Fruit fly (Drosophila melanogaster) whole organism, embryonic: Measurements from ENCODE around the gene CG3348.
A peak's percentile ranks its signal among the peaks of the same experiment; 100 is the strongest.

Experiments used
- Bdp1 ChIP-seq: fragments of 200-800 bp; sonication (Bioruptor generic); optimal IDR thresholded peaks from 3 replicates; lab custom pipeline; 2016; ENCODE audit warnings: missing biosample characterization, missing genetic modification characterization
- CG11504 ChIP-seq: fragments of 200-800 bp; sonication (Bioruptor generic); optimal IDR thresholded peaks from 3 replicates; lab custom pipeline; 2019; ENCODE audit warnings: missing biosample characterization, mild to moderate bottlenecking, missing genetic modification characterization, moderate library complexity
- CG13775 ChIP-seq: fragments of 200-800 bp; sonication (Bioruptor generic); optimal IDR thresholded peaks from 3 replicates; lab custom pipeline; 2017; ENCODE audit warnings: missing biosample characterization, mild to moderate bottlenecking, missing genetic modification characterization
- CG2199 ChIP-seq: fragments of 200-800 bp; sonication (Bioruptor generic); IDR thresholded peaks from 3 replicates; pipeline ENCODE4 v1.3.6; 2022; ENCODE audit warnings: missing biosample characterization, missing genetic modification characterization
- CG31388 ChIP-seq: fragments of 200-800 bp; sonication (Bioruptor generic); optimal IDR thresholded peaks from 2 replicates; lab custom pipeline; 2016; ENCODE audit warnings: missing biosample characterization, missing genetic modification characterization
- CG3163 ChIP-seq: fragments of 200-800 bp; sonication (Bioruptor generic); optimal IDR thresholded peaks from 3 replicates; lab custom pipeline; 2016; ENCODE audit warnings: missing biosample characterization, missing genetic modification characterization
- CG32767 ChIP-seq: fragments of 200-800 bp; sonication (Bioruptor generic); IDR thresholded peaks from 2 replicates; pipeline ENCODE4 v1.3.6; 2022; ENCODE audit warnings: missing biosample characterization, missing genetic modification characterization
- CG5953 ChIP-seq: fragments of 200-800 bp; sonication (Bioruptor generic); IDR thresholded peaks from 2 replicates; pipeline ENCODE4 v1.3.6; 2022; ENCODE audit warnings: missing biosample characterization, missing genetic modification characterization
- CG6791 ChIP-seq: fragments of 200-800 bp; sonication (Bioruptor generic); IDR thresholded peaks from 3 replicates; pipeline ENCODE4 v1.3.6; 2022; ENCODE audit warnings: missing biosample characterization, missing genetic modification characterization; ENCODE audit not compliant: partially characterized antibody
- CG7271 ChIP-seq: fragments of 200-800 bp; sonication (Bioruptor generic); optimal IDR thresholded peaks from 2 replicates; lab custom pipeline; 2018; ENCODE audit warnings: missing biosample characterization, mild to moderate bottlenecking, missing genetic modification characterization, moderate library complexity
- CG7745 ChIP-seq: fragments of 200-800 bp; sonication (Bioruptor generic); optimal IDR thresholded peaks from 2 replicates; lab custom pipeline; 2018; ENCODE audit warnings: missing biosample characterization, mild to moderate bottlenecking, missing genetic modification characterization, moderate library complexity
- CG7839 ChIP-seq: fragments of 200-800 bp; sonication (Bioruptor generic); optimal IDR thresholded peaks from 3 replicates; lab custom pipeline; 2018; ENCODE audit warnings: missing biosample characterization, mild to moderate bottlenecking, missing genetic modification characterization, moderate library complexity
- CG8359 ChIP-seq: fragments of 200-800 bp; sonication (Bioruptor generic); optimal IDR thresholded peaks from 2 replicates; lab custom pipeline; 2017; ENCODE audit warnings: missing biosample characterization, mild to moderate bottlenecking, missing genetic modification characterization, borderline replicate concordance
- CG8478 ChIP-seq: fragments of >200 bp; optimal IDR thresholded peaks from 2 replicates; lab custom pipeline; 2018
- CG9437 ChIP-seq: fragments of 200-800 bp; sonication (Bioruptor generic); optimal IDR thresholded peaks from 2 replicates; lab custom pipeline; 2018; ENCODE audit warnings: missing biosample characterization, mild to moderate bottlenecking, missing genetic modification characterization
- Dfd ChIP-seq, 2 experiments: fragments of >200 bp; optimal IDR thresholded peaks; 2 replicates each; lab custom pipeline; 2017; ENCODE audit warnings: missing biosample characterization in 2 of 2, missing genetic modification characterization in 2 of 2
- ERR ChIP-seq: fragments of 200-800 bp; sonication (Bioruptor generic); optimal IDR thresholded peaks from 2 replicates; lab custom pipeline; 2016; ENCODE audit warnings: missing biosample characterization, missing genetic modification characterization
- Ets65A ChIP-seq: fragments of 200-800 bp; sonication (Bioruptor generic); peaks from one replicate; lab custom pipeline; 2016; ENCODE audit warnings: missing biosample characterization, missing genetic modification characterization
- Hmr ChIP-seq: fragments of 200-800 bp; sonication (Bioruptor generic); optimal IDR thresholded peaks from 3 replicates; lab custom pipeline; 2017; ENCODE audit warnings: mild to moderate bottlenecking, missing biosample characterization, missing genetic modification reagents, missing genetic modification characterization
- Hr39 ChIP-seq: fragments of >200 bp; optimal IDR thresholded peaks from 2 replicates; lab custom pipeline; 2017
- Hsf ChIP-seq: fragments of 200-800 bp; sonication (Bioruptor generic); optimal IDR thresholded peaks from 3 replicates; lab custom pipeline; 2016; ENCODE audit warnings: missing biosample characterization, missing genetic modification characterization
- Kr ChIP-seq: fragments of 200-800 bp; sonication (Bioruptor generic); optimal IDR thresholded peaks from 2 replicates; lab custom pipeline; 2017; ENCODE audit warnings: missing biosample characterization, mild to moderate bottlenecking, missing genetic modification characterization
- MBD-R2 ChIP-seq: fragments of 200-800 bp; sonication (Bioruptor generic); IDR thresholded peaks from 2 replicates; pipeline ENCODE4 v1.3.6; 2022; ENCODE audit warnings: missing biosample characterization, missing genetic modification characterization
- Meics ChIP-seq: fragments of 200-800 bp; sonication (Bioruptor generic); optimal IDR thresholded peaks from 2 replicates; lab custom pipeline; 2017; ENCODE audit warnings: missing biosample characterization, mild to moderate bottlenecking, missing genetic modification characterization
- Myb ChIP-seq: fragments of 200-800 bp; sonication (Bioruptor generic); optimal IDR thresholded peaks from 2 replicates; lab custom pipeline; 2016; ENCODE audit warnings: missing biosample characterization, missing genetic modification characterization
- NfI ChIP-seq: fragments of 200-800 bp; sonication (Bioruptor generic); optimal IDR thresholded peaks from 3 replicates; lab custom pipeline; 2018; ENCODE audit warnings: missing biosample characterization, mild to moderate bottlenecking, missing genetic modification characterization, moderate library complexity
- Rfx ChIP-seq: fragments of 200-800 bp; sonication (Bioruptor generic); IDR thresholded peaks from 2 replicates; pipeline ENCODE4 v1.3.6; 2022; ENCODE audit warnings: missing biosample characterization, missing genetic modification characterization
- Stat92E ChIP-seq, 3 experiments: fragments of >200 bp in 2 of 3; fragments of 200-800 bp in 1 of 3; sonication (Bioruptor generic) in 1 of 3; optimal IDR thresholded peaks; 2 replicates each; lab custom pipeline; 2017 to 2019; ENCODE audit warnings: missing biosample characterization in 3 of 3, missing genetic modification characterization in 3 of 3, mild to moderate bottlenecking in 1 of 3, moderate library complexity in 1 of 3
- abd-A ChIP-seq: fragments of 200-800 bp; sonication (Bioruptor generic); optimal IDR thresholded peaks from 3 replicates; lab custom pipeline; 2019; ENCODE audit warnings: missing biosample characterization, mild to moderate bottlenecking, missing genetic modification characterization, moderate library complexity
- btn ChIP-seq: fragments of 200-800 bp; sonication (Bioruptor generic); optimal IDR thresholded peaks from 2 replicates; lab custom pipeline; 2016; ENCODE audit warnings: missing biosample characterization, missing genetic modification characterization
- chif ChIP-seq, 2 experiments: fragments of 200-800 bp; sonication (Bioruptor generic); optimal IDR thresholded peaks; 3 replicates each; lab custom pipeline; 2016; ENCODE audit warnings: missing biosample characterization in 2 of 2, missing genetic modification characterization in 2 of 2
- cwo ChIP-seq: fragments of 200-800 bp; sonication (Bioruptor generic); optimal IDR thresholded peaks from 3 replicates; lab custom pipeline; 2017; ENCODE audit warnings: missing biosample characterization, missing genetic modification characterization, mild to moderate bottlenecking, moderate library complexity, missing genetic modification reagents
- dimm ChIP-seq: fragments of 200-800 bp; sonication (Bioruptor generic); IDR thresholded peaks from 2 replicates; pipeline ENCODE4 v1.3.6; 2022; ENCODE audit warnings: missing biosample characterization, missing genetic modification characterization
- fd3F ChIP-seq: fragments of 200-800 bp; sonication (Bioruptor generic); optimal IDR thresholded peaks from 2 replicates; lab custom pipeline; 2018; ENCODE audit warnings: missing biosample characterization, mild to moderate bottlenecking, missing genetic modification characterization, moderate library complexity
- ftz-f1 ChIP-seq: fragments of 200-800 bp; sonication (Bioruptor generic); optimal IDR thresholded peaks from 2 replicates; lab custom pipeline; 2016; ENCODE audit warnings: missing biosample characterization, missing genetic modification characterization
- gsb ChIP-seq: fragments of 200-800 bp; sonication (Bioruptor generic); IDR thresholded peaks from 2 replicates; pipeline ENCODE4 v1.3.6; 2022; ENCODE audit warnings: missing biosample characterization, missing genetic modification characterization
- hbn ChIP-seq: fragments of 200-800 bp; sonication (Bioruptor generic); IDR thresholded peaks from 2 replicates; pipeline ENCODE4 v1.3.6; 2022; ENCODE audit warnings: missing biosample characterization, missing genetic modification characterization; ENCODE audit not compliant: partially characterized antibody
- mirr ChIP-seq: fragments of 200-800 bp; sonication (Bioruptor generic); optimal IDR thresholded peaks from 3 replicates; lab custom pipeline; 2018; ENCODE audit warnings: missing biosample characterization, mild to moderate bottlenecking, missing genetic modification characterization
- mld ChIP-seq: fragments of 200-800 bp; sonication (Bioruptor generic); IDR thresholded peaks from 3 replicates; pipeline ENCODE4 v1.3.6; 2022; ENCODE audit warnings: missing biosample characterization, missing genetic modification characterization; ENCODE audit not compliant: partially characterized antibody
- onecut ChIP-seq: fragments of 200-800 bp; sonication (Bioruptor generic); IDR thresholded peaks from 2 replicates; pipeline ENCODE4 v1.3.6; 2022; ENCODE audit warnings: missing biosample characterization, missing genetic modification characterization
- pan ChIP-seq, 4 experiments: fragments of >200 bp in 3 of 4; fragments of 200-800 bp in 1 of 4; sonication (Bioruptor generic) in 1 of 4; optimal IDR thresholded peaks in 3 of 4; IDR thresholded peaks in 1 of 4; 2 replicates each; pipeline versions ENCODE4 v1.3.6 to Lab custom; 2017 to 2022; ENCODE audit warnings: missing biosample characterization in 2 of 4, missing genetic modification characterization in 2 of 4, mixed read lengths in 1 of 4
- peb ChIP-seq: fragments of 200-800 bp; sonication (Bioruptor generic); IDR thresholded peaks from 2 replicates; pipeline ENCODE4 v1.3.6; 2022; ENCODE audit warnings: missing biosample characterization, missing genetic modification characterization
- phol ChIP-seq: fragments of 200-800 bp; sonication (Bioruptor generic); optimal IDR thresholded peaks from 3 replicates; lab custom pipeline; 2018; ENCODE audit warnings: missing biosample characterization, mild to moderate bottlenecking, missing genetic modification characterization, moderate library complexity
- prd ChIP-seq, 3 experiments: fragments of >200 bp in 2 of 3; fragments of 200-800 bp in 1 of 3; sonication (Bioruptor generic) in 1 of 3; optimal IDR thresholded peaks in 2 of 3; IDR thresholded peaks in 1 of 3; 2 replicates in 2 of 3; 3 replicates in 1 of 3; pipeline versions ENCODE4 v1.3.6 to Lab custom; 2017 to 2022; ENCODE audit warnings: missing biosample characterization in 1 of 3, missing genetic modification characterization in 1 of 3
- sens-2 ChIP-seq: fragments of 200-800 bp; sonication (Bioruptor generic); IDR thresholded peaks from 2 replicates; pipeline ENCODE4 v1.3.6; 2022; ENCODE audit warnings: missing biosample characterization, missing genetic modification characterization
- sisA ChIP-seq: fragments of 200-800 bp; sonication (Bioruptor generic); IDR thresholded peaks from 2 replicates; pipeline ENCODE4 v1.3.6; 2022; ENCODE audit warnings: missing biosample characterization, missing genetic modification characterization
- sna ChIP-seq: fragments of 200-800 bp; sonication (Bioruptor generic); IDR thresholded peaks from 2 replicates; pipeline ENCODE4 v1.3.6; 2022; ENCODE audit warnings: missing biosample characterization, missing genetic modification characterization; ENCODE audit not compliant: partially characterized antibody
- sqz ChIP-seq: fragments of 200-800 bp; sonication (Bioruptor generic); optimal IDR thresholded peaks from 3 replicates; lab custom pipeline; 2018; ENCODE audit warnings: missing biosample characterization, mild to moderate bottlenecking, missing genetic modification characterization
- tna ChIP-seq: fragments of 200-800 bp; sonication (Bioruptor generic); IDR thresholded peaks from 2 replicates; pipeline ENCODE4 v1.3.6; 2022; ENCODE audit warnings: missing biosample characterization, missing genetic modification characterization; ENCODE audit not compliant: partially characterized antibody
- trem ChIP-seq: fragments of 200-800 bp; optimal IDR thresholded peaks from 3 replicates; lab custom pipeline; 2019; ENCODE audit warnings: missing biosample characterization, mild to moderate bottlenecking, missing genetic modification characterization, moderate library complexity

The CG3348 gene

dm6 chr3R:27283645-27284044 lies 8.4 kb downstream of the CG3348 start, which contains the start of gene CG3368 (continued):
- peak; percentile 76 for TF ChIP-seq sna (GFP tag; lab: Robert Waterston, UW)
- TF ChIP-seq tna (GFP tag; lab: Robert Waterston, UW) = peak; percentile 63; the same call in 1 of the 2 replicates
- no peak for TF ChIP-seq sqz (GFP tag; lab: Kevin White, UChicago)
- peak; percentile 24 for TF ChIP-seq trem
- TF ChIP-seq fd3F (GFP tag; lab: Kevin White, UChicago) = no peak
- no peak for TF ChIP-seq Hr39
- TF ChIP-seq NfI (GFP tag; lab: Kevin White, UChicago) = no peak
- peak; percentile 84 for TF ChIP-seq MBD-R2 (GFP tag; lab: Robert Waterston, UW)
- TF ChIP-seq CG11504 = peak; percentile 12
- no peak for TF ChIP-seq CG7271
- TF ChIP-seq pan (optimal IDR thresholded peaks at IDR 0.05; lab: Kevin White, UChicago) = no peak
- TF ChIP-seq pan (GFP tag; optimal IDR thresholded peaks at IDR 0.05 in 1 of 2, IDR thresholded peaks at IDR 0.05 in 1 of 2) = no peak
- TF ChIP-seq sisA (GFP tag; lab: Robert Waterston, UW) = no peak
- peak; percentile 30; the same call in 1 of the 2 replicates for TF ChIP-seq hbn (GFP tag; lab: Robert Waterston, UW)
- no peak for TF ChIP-seq CG5953 (GFP tag; lab: Robert Waterston, UW)
- TF ChIP-seq CG7839 (tag; lab: Kevin White, UChicago) = no peak
- TF ChIP-seq gsb = no peak
- no peak for TF ChIP-seq prd (optimal IDR thresholded peaks at IDR 0.05; lab: Kevin White, UChicago)
- no peak for TF ChIP-seq prd (GFP tag; IDR thresholded peaks at IDR 0.05; lab: Robert Waterston, UW)
- no peak for TF ChIP-seq CG7745 (tag; lab: Kevin White, UChicago)
- no peak for TF ChIP-seq CG32767 (GFP tag; lab: Robert Waterston, UW)
- TF ChIP-seq phol = no peak
- no peak for TF ChIP-seq Rfx (GFP tag; lab: Robert Waterston, UW)
- no peak for TF ChIP-seq CG8359 (GFP tag; lab: Kevin White, UChicago)
- no peak for TF ChIP-seq Bdp1 (GFP tag; lab: Kevin White, UChicago)
- no peak for TF ChIP-seq CG31388 (GFP tag; lab: Kevin White, UChicago)
- no peak for TF ChIP-seq Hsf (GFP tag; lab: Kevin White, UChicago)
- TF ChIP-seq Meics = no peak
- TF ChIP-seq chif (GFP tag; optimal IDR thresholded peaks at IDR 0.05; lab: Kevin White, UChicago) = no peak
- TF ChIP-seq mld (GFP tag; lab: Robert Waterston, UW) = peak; percentile 55; the same call in 1 of the 3 replicates
- TF ChIP-seq CG9437 = no peak
- TF ChIP-seq Hmr (GFP tag; lab: Kevin White, UChicago) = no peak
- no peak for TF ChIP-seq Dfd (GFP tag; optimal IDR thresholded peaks at IDR 0.05; lab: Kevin White, UChicago)
- TF ChIP-seq onecut (GFP tag; lab: Robert Waterston, UW) = no peak
- TF ChIP-seq Ets65A (GFP tag; lab: Kevin White, UChicago) = peak; percentile 9
- TF ChIP-seq abd-A (tag; lab: Kevin White, UChicago) = no peak
- peak; percentile 73 for TF ChIP-seq CG6791
- TF ChIP-seq peb = no peak
- no peak for TF ChIP-seq Stat92E (GFP tag; optimal IDR thresholded peaks at IDR 0.05; lab: Kevin White, UChicago)
- no peak for TF ChIP-seq mirr (GFP tag; lab: Kevin White, UChicago)
- no peak for TF ChIP-seq CG13775
- no peak for TF ChIP-seq sens-2
- TF ChIP-seq btn (GFP tag; lab: Kevin White, UChicago) = no peak
- TF ChIP-seq ftz-f1 = no peak
- TF ChIP-seq dimm (GFP tag; lab: Robert Waterston, UW) = no peak
- no peak for TF ChIP-seq cwo (GFP tag; lab: Kevin White, UChicago)
- TF ChIP-seq Kr (GFP tag; lab: Kevin White, UChicago) = no peak
- TF ChIP-seq ERR (GFP tag; lab: Kevin White, UChicago) = no peak
- no peak for TF ChIP-seq CG3163 (GFP tag; lab: Kevin White, UChicago)
- TF ChIP-seq Myb (GFP tag; lab: Kevin White, UChicago) = peak; percentile 73
- peak; percentile 28 for TF ChIP-seq CG8478 (lab: Kevin White, UChicago)
- no peak for TF ChIP-seq CG2199 (GFP tag; lab: Robert Waterston, UW)
